In the genomic region with DNA sequence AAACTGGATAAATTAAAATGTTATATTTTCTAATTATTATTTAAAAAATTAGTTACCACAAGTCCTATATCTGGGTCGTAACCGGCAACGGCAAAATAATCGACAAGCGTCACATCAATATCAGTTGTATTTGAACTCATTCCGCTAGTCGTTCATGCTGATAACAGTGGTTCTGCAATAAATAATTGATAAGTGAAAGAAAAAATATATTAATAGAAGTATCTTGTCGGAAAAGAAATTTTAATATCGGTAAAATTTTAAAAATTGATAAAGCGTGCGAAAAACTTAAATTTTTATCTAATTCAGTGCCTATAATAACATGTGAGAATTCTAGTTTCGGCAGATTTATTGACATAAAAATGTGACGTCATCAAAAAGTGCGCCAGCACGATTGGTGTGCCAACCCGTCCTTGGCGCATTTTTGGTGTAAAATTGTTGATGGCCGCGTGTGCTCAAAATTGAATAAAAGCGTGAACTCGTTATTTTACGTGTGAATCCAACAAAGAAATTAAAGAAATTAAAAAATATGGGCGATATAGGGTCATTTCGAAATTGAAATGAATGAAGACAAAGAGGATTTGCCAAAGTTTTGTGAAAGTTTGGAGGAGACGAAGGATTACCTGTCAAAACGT, we compare ENCODE assay signal across 1 worm cellular context.
TF ChIP-seq lines count a peak whose summit lies in the region.

lst-6 (minus strand) TSS at position 140 of the 632 bp plus-strand sequence.
lst-5 (plus strand) TSS at position 544 of the 632 bp plus-strand sequence.

TF ChIP-seq in whole organism, L1 larva, 84 proteins besides CTCF, POLR2A, EP300 and RAD21 (continued from another document):
- TF ChIP-seq tlp-1 (tag; optimal IDR thresholded peaks at IDR 0.05; lab: Kevin White, UChicago) (no peak), snu-23 (GFP tag; optimal IDR thresholded peaks at IDR 0.05; lab: Kevin White, UChicago) (peak; percentile 76), zip-4 (GFP tag; optimal IDR thresholded peaks at IDR 0.05; lab: Kevin White, UChicago) (no peak), fkh-8 (tag; optimal IDR thresholded peaks at IDR 0.05; lab: Kevin White, UChicago) (peak; percentile 74), vab-15 (tag; optimal IDR thresholded peaks at IDR 0.05; lab: Kevin White, UChicago) (no peak), nhr-19 (GFP tag; conservative IDR thresholded peaks at IDR 0.05; lab: Robert Waterston, UW) (peak; percentile 65)
TF ChIP-seq in whole organism, L1 larva: peak in this region for 43.
